Fruit fly (Drosophila melanogaster): ENCODE results near the gene Ubc4.

Gene Ubc4

dm6 chr3L:9718929-9719328 lies 20.8 kb downstream of the Ubc4 start, which contains the start of the genes CG18178 and CG14174:
CG18178 (minus strand) TSS chr3L:9719144.
CG14174 (plus strand) TSS chr3L:9719328.
- 0 out of 2 replicates have a peak, but pooled peaks have one; percentile 15 for TF ChIP-seq Ets98B (GFP tag; IDR thresholded peaks at IDR 0.05)
- TF ChIP-seq CG9948 (tag; optimal IDR thresholded peaks at IDR 0.05): peak; percentile 47
- no peak for TF ChIP-seq CG10348 (GFP tag; IDR thresholded peaks at IDR 0.05)
- TF ChIP-seq D1 (tag; optimal IDR thresholded peaks at IDR 0.05): no peak
- peak; percentile 36 for TF ChIP-seq CG17806 (tag; optimal IDR thresholded peaks at IDR 0.05)
- TF ChIP-seq CG32121 (GFP tag; IDR thresholded peaks at IDR 0.05): peak; percentile 25; the same call in 1 of the 2 replicates
- no peak for TF ChIP-seq gl (tag; optimal IDR thresholded peaks at IDR 0.05)
- TF ChIP-seq Snoo (tag; optimal IDR thresholded peaks at IDR 0.05): peak; percentile 50
- TF ChIP-seq CG15710 (tag; optimal IDR thresholded peaks at IDR 0.05): peak; percentile 73
- TF ChIP-seq Pif1B (GFP tag; optimal IDR thresholded peaks at IDR 0.05): no peak
- no peak for TF ChIP-seq CG8301 (tag; optimal IDR thresholded peaks at IDR 0.05)
- peak; percentile 25 for TF ChIP-seq CG34367 (tag; optimal IDR thresholded peaks at IDR 0.05)
- peak; percentile 75 for TF ChIP-seq CG8159 (tag; optimal IDR thresholded peaks at IDR 0.05)
- no peak for TF ChIP-seq CG14655 (GFP tag; optimal IDR thresholded peaks at IDR 0.05)
- no peak for TF ChIP-seq EcR (GFP tag; optimal IDR thresholded peaks at IDR 0.05)
- TF ChIP-seq fd96Ca (GFP tag; IDR thresholded peaks at IDR 0.05): no peak
- TF ChIP-seq rn (GFP tag; IDR thresholded peaks at IDR 0.05): no peak
- TF ChIP-seq CG12605 (GFP tag; IDR thresholded peaks at IDR 0.05): peak; percentile 48; the same call in 1 of the 2 replicates
- TF ChIP-seq CG13204 (GFP tag; optimal IDR thresholded peaks at IDR 0.05): no peak
- TF ChIP-seq Pif1A (GFP tag; optimal IDR thresholded peaks at IDR 0.05): no peak
- TF ChIP-seq CG4496 (GFP tag; IDR thresholded peaks at IDR 0.05): peak; percentile 37; the same call in 2 of the 3 replicates

dm6 chr3L:9720102-9720501 lies 22.0 kb downstream of the Ubc4 start:
- TF ChIP-seq CG15710 (tag; optimal IDR thresholded peaks at IDR 0.05) (no peak), CG34367 (tag; optimal IDR thresholded peaks at IDR 0.05) (no peak), Ets98B (GFP tag; IDR thresholded peaks at IDR 0.05) (no peak), CG17806 (tag; optimal IDR thresholded peaks at IDR 0.05) (no peak), Snoo (tag; optimal IDR thresholded peaks at IDR 0.05) (no peak), CG12605 (GFP tag; IDR thresholded peaks at IDR 0.05) (no peak), gl (tag; optimal IDR thresholded peaks at IDR 0.05) (no peak), CG32121 (GFP tag; IDR thresholded peaks at IDR 0.05) (no peak), rn (GFP tag; IDR thresholded peaks at IDR 0.05) (no peak), CG4496 (GFP tag; IDR thresholded peaks at IDR 0.05) (no peak), CG10348 (GFP tag; IDR thresholded peaks at IDR 0.05) (no peak), CG9948 (tag; optimal IDR thresholded peaks at IDR 0.05) (no peak), Pif1B (GFP tag; optimal IDR thresholded peaks at IDR 0.05) (no peak), D1 (tag; optimal IDR thresholded peaks at IDR 0.05) (no peak), Pif1A (GFP tag; optimal IDR thresholded peaks at IDR 0.05) (no peak), CG8159 (tag; optimal IDR thresholded peaks at IDR 0.05) (no peak), fd96Ca (GFP tag; IDR thresholded peaks at IDR 0.05) (no peak)

- TF ChIP-seq fd96Ca (GFP tag; IDR thresholded peaks at IDR 0.05) (no peak), rn (GFP tag; IDR thresholded peaks at IDR 0.05) (no peak), CG34367 (tag; optimal IDR thresholded peaks at IDR 0.05) (no peak), gl (tag; optimal IDR thresholded peaks at IDR 0.05) (peak; percentile 12), CG4496 (GFP tag; IDR thresholded peaks at IDR 0.05) (peak; percentile 79), Pif1B (GFP tag; optimal IDR thresholded peaks at IDR 0.05) (no peak), Pif1A (GFP tag; optimal IDR thresholded peaks at IDR 0.05) (no peak), CG9948 (tag; optimal IDR thresholded peaks at IDR 0.05) (peak; percentile 28), CG8159 (tag; optimal IDR thresholded peaks at IDR 0.05) (peak; percentile 56), D1 (tag; optimal IDR thresholded peaks at IDR 0.05) (no peak), CG14655 (GFP tag; optimal IDR thresholded peaks at IDR 0.05) (no peak), CG10348 (GFP tag; IDR thresholded peaks at IDR 0.05) (no peak), CG12605 (GFP tag; IDR thresholded peaks at IDR 0.05) (no peak), Ets98B (GFP tag; IDR thresholded peaks at IDR 0.05) (peak; percentile 50; the same call in 1 of the 2 replicates), CG32121 (GFP tag; IDR thresholded peaks at IDR 0.05) (peak; percentile 65; the same call in 1 of the 2 replicates), EcR (GFP tag; optimal IDR thresholded peaks at IDR 0.05) (no peak), Snoo (tag; optimal IDR thresholded peaks at IDR 0.05) (peak; percentile 60), CG15710 (tag; optimal IDR thresholded peaks at IDR 0.05) (peak; percentile 59), CG8301 (tag; optimal IDR thresholded peaks at IDR 0.05) (no peak), CG17806 (tag; optimal IDR thresholded peaks at IDR 0.05) (peak; percentile 45), CG13204 (GFP tag; optimal IDR thresholded peaks at IDR 0.05) (no peak)
Observed at dm6 chr3L:9723108-9723507, 25.0 kb downstream of the Ubc4 start, which contains the start of the genes nbs and defl. nbs (minus strand) TSS chr3L:9723194. defl (plus strand) TSS chr3L:9723423.

dm6 chr3L:9726707-9727106 lies 28.6 kb downstream of the Ubc4 start, which contains the start of gene Naa60:
Naa60 (plus strand) TSS chr3L:9726895.
- peak; percentile 50 for TF ChIP-seq CG8159 (tag; optimal IDR thresholded peaks at IDR 0.05)
- no peak for TF ChIP-seq CG15710 (tag; optimal IDR thresholded peaks at IDR 0.05)

DNA sequence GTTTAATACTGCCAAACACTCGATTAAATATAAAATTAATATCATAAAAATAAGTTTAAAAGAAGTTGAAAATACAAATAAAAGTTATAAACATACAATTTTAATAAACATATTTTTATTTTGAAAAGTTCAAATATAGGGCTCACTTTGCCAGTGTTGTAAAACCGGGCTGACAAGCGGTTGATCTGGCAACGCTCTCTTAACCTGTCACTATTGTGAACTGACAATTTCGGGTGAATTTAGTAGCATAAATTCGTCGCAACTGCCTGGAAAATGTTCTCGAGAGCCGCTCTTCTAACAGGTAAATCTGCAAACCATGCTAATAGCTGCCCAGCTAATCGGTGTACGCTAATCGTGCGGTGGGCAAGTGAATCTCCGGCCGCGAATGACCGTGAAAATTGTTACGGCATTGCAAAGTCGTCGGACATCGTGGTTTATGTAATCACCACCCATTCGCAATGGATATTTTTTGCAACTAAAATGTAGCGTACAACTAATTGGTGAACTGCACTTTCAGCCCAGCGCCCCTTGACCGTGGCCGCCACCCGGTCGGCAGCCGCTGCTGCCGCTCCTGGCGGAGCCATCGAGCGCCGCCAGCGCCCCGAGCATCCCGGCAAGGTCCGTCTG lies 31.8 kb downstream of the Ubc4 start, which contains the start of gene ATPsynB:
Gene ATPsynB, plus strand, starts transcription at position 205 of the 627 bp plus-strand sequence.
- TF ChIP-seq CG8159 (tag; optimal IDR thresholded peaks at IDR 0.05) (no peak), CG10348 (GFP tag; IDR thresholded peaks at IDR 0.05) (no peak), fd96Ca (GFP tag; IDR thresholded peaks at IDR 0.05) (no peak), CG32121 (GFP tag; IDR thresholded peaks at IDR 0.05) (no peak), Snoo (tag; optimal IDR thresholded peaks at IDR 0.05) (peak; percentile 6), CG17806 (tag; optimal IDR thresholded peaks at IDR 0.05) (no peak), CG13204 (GFP tag; optimal IDR thresholded peaks at IDR 0.05) (no peak), Pif1A (GFP tag; optimal IDR thresholded peaks at IDR 0.05) (no peak), CG15710 (tag; optimal IDR thresholded peaks at IDR 0.05) (no peak), gl (tag; optimal IDR thresholded peaks at IDR 0.05) (no peak), Ets98B (GFP tag; IDR thresholded peaks at IDR 0.05) (peak; percentile 14; the same call in 1 of the 2 replicates), rn (GFP tag; IDR thresholded peaks at IDR 0.05) (no peak), EcR (GFP tag; optimal IDR thresholded peaks at IDR 0.05) (no peak)
